Fruit fly (Drosophila melanogaster) whole organism, pupa: ENCODE data around the gene CG5397.

Experiments
- CG10348 ChIP-seq: fragments of 200-800 bp; sonication (Bioruptor generic); IDR thresholded peaks from 2 replicates; pipeline ENCODE4 v1.3.6; 2022; ENCODE audit warnings: missing biosample characterization, missing genetic modification characterization
- CG17806 ChIP-seq: fragments of 200-800 bp; sonication (Bioruptor generic); optimal IDR thresholded peaks from 2 replicates; lab custom pipeline; 2018; ENCODE audit warnings: missing biosample characterization, mild to moderate bottlenecking, missing genetic modification characterization, moderate library complexity
- CG4496 ChIP-seq: fragments of 200-800 bp; sonication (Bioruptor generic); IDR thresholded peaks from 3 replicates; pipeline ENCODE4 v1.3.6; 2022; ENCODE audit warnings: missing biosample characterization, missing genetic modification characterization
- EcR ChIP-seq: fragments of 200-800 bp; sonication (Bioruptor generic); optimal IDR thresholded peaks from 3 replicates; lab custom pipeline; 2019; ENCODE audit warnings: missing biosample characterization, missing genetic modification characterization, mild to moderate bottlenecking, moderate library complexity, missing genetic modification reagents
- Ets98B ChIP-seq: fragments of 200-800 bp; sonication (Bioruptor generic); IDR thresholded peaks from 2 replicates; pipeline ENCODE4 v1.3.6; 2022; ENCODE audit warnings: missing biosample characterization, missing genetic modification characterization

dm6 chr2L:1218475-1218874 lies 21.4 kb upstream of the CG5397 start:
- TF ChIP-seq CG10348 (GFP tag; lab: Robert Waterston, UW) (no peak), CG4496 (GFP tag; lab: Robert Waterston, UW) (no peak), CG17806 (tag; lab: Kevin White, UChicago) (no peak), EcR (GFP tag; lab: Kevin White, UChicago) (no peak), Ets98B (no peak)
